Fruit fly (Drosophila melanogaster) whole organism, embryonic: Measurements from ENCODE around the gene Inx3.

Source experiments
- Abd-B ChIP-seq: fragments of 200-800 bp; sonication (Bioruptor generic); optimal IDR thresholded peaks from 2 replicates; lab custom pipeline; 2018; ENCODE audit warnings: missing biosample characterization, mild to moderate bottlenecking, missing genetic modification characterization, moderate library complexity
- Adf1 ChIP-seq: fragments of 200-800 bp; sonication (Bioruptor generic); IDR thresholded peaks from 2 replicates; pipeline ENCODE4 v1.3.6; 2022; ENCODE audit warnings: missing biosample characterization, missing genetic modification characterization
- Atf6 ChIP-seq: fragments of 200-800 bp; sonication (Bioruptor generic); IDR thresholded peaks from 2 replicates; pipeline ENCODE4 v1.3.6; 2022; ENCODE audit warnings: missing biosample characterization, missing genetic modification characterization
- CG10462 ChIP-seq: fragments of 200-800 bp; sonication (Bioruptor generic); optimal IDR thresholded peaks from 2 replicates; lab custom pipeline; 2016; ENCODE audit warnings: missing biosample characterization, missing genetic modification characterization
- CG11247 ChIP-seq: fragments of 200-800 bp; sonication (Bioruptor generic); IDR thresholded peaks from 2 replicates; pipeline ENCODE4 v1.3.6; 2022; ENCODE audit warnings: missing biosample characterization, missing genetic modification characterization
- CG13296 ChIP-seq: fragments of 200-800 bp; sonication (Bioruptor generic); optimal IDR thresholded peaks from 3 replicates; lab custom pipeline; 2018; ENCODE audit warnings: missing biosample characterization, mild to moderate bottlenecking, missing genetic modification characterization
- CG13775 ChIP-seq: fragments of 200-800 bp; sonication (Bioruptor generic); optimal IDR thresholded peaks from 3 replicates; lab custom pipeline; 2017; ENCODE audit warnings: missing biosample characterization, mild to moderate bottlenecking, missing genetic modification characterization
- CG14710 ChIP-seq: fragments of 200-800 bp; sonication (Bioruptor generic); optimal IDR thresholded peaks from 3 replicates; lab custom pipeline; 2019; ENCODE audit warnings: missing biosample characterization, mild to moderate bottlenecking, missing genetic modification characterization, moderate library complexity
- CG14965 ChIP-seq: fragments of 200-800 bp; sonication (Bioruptor generic); optimal IDR thresholded peaks from 2 replicates; lab custom pipeline; 2016; ENCODE audit warnings: missing biosample characterization, missing genetic modification characterization, borderline replicate concordance
- CG15269 ChIP-seq: fragments of 200-800 bp; sonication (Bioruptor generic); optimal IDR thresholded peaks from 2 replicates; lab custom pipeline; 2018; ENCODE audit warnings: missing biosample characterization, mild to moderate bottlenecking, missing genetic modification characterization, moderate library complexity
- CG16779 ChIP-seq: fragments of 200-800 bp; sonication (Bioruptor generic); IDR thresholded peaks from 2 replicates; pipeline ENCODE4 v1.3.6; 2022; ENCODE audit warnings: missing biosample characterization, missing genetic modification characterization
- CG31224 ChIP-seq: fragments of 200-800 bp; sonication (Bioruptor generic); IDR thresholded peaks from 2 replicates; pipeline ENCODE4 v1.3.6; 2022; ENCODE audit warnings: missing biosample characterization, missing genetic modification characterization
- CG31388 ChIP-seq: fragments of 200-800 bp; sonication (Bioruptor generic); optimal IDR thresholded peaks from 2 replicates; lab custom pipeline; 2016; ENCODE audit warnings: missing biosample characterization, missing genetic modification characterization
- CG3995 ChIP-seq: fragments of 200-800 bp; sonication (Bioruptor generic); optimal IDR thresholded peaks from 3 replicates; lab custom pipeline; 2016; ENCODE audit warnings: missing biosample characterization, missing genetic modification characterization
- CG43689 ChIP-seq: fragments of 200-800 bp; sonication (Bioruptor generic); IDR thresholded peaks from 2 replicates; pipeline ENCODE4 v1.3.6; 2022; ENCODE audit warnings: missing biosample characterization, missing genetic modification characterization
- CG4730 ChIP-seq: fragments of 200-800 bp; sonication (Bioruptor generic); IDR thresholded peaks from 2 replicates; pipeline ENCODE4 v1.3.6; 2022; ENCODE audit warnings: missing biosample characterization, missing genetic modification characterization
- CG6175 ChIP-seq: fragments of 200-800 bp; sonication (Bioruptor generic); IDR thresholded peaks from 3 replicates; pipeline ENCODE4 v1.3.6; 2022; ENCODE audit warnings: missing biosample characterization, missing genetic modification characterization
- CG7928 ChIP-seq: fragments of 200-800 bp; sonication (Bioruptor generic); optimal IDR thresholded peaks from 2 replicates; lab custom pipeline; 2017; ENCODE audit warnings: missing biosample characterization, mild to moderate bottlenecking, missing genetic modification characterization
- CG9437 ChIP-seq: fragments of 200-800 bp; sonication (Bioruptor generic); optimal IDR thresholded peaks from 2 replicates; lab custom pipeline; 2018; ENCODE audit warnings: missing biosample characterization, mild to moderate bottlenecking, missing genetic modification characterization
- D19A ChIP-seq: fragments of 200-800 bp; optimal IDR thresholded peaks from 3 replicates; lab custom pipeline; 2019; ENCODE audit warnings: missing biosample characterization, mild to moderate bottlenecking, missing genetic modification characterization, moderate library complexity
- Deaf1 ChIP-seq: fragments of 200-800 bp; optimal IDR thresholded peaks from 3 replicates; lab custom pipeline; 2019; ENCODE audit warnings: missing biosample characterization, mild to moderate bottlenecking, missing genetic modification characterization, moderate library complexity
- Dip2 ChIP-seq: fragments of 200-800 bp; sonication (Bioruptor generic); IDR thresholded peaks from 2 replicates; pipeline ENCODE4 v1.3.6; 2022; ENCODE audit warnings: missing biosample characterization, missing genetic modification characterization
- Dip3 ChIP-seq: fragments of 200-800 bp; sonication (Bioruptor generic); optimal IDR thresholded peaks from 3 replicates; lab custom pipeline; 2016; ENCODE audit warnings: missing biosample characterization, missing genetic modification characterization
- Doc3 ChIP-seq: fragments of 200-800 bp; sonication (Bioruptor generic); IDR thresholded peaks from 3 replicates; pipeline ENCODE4 v1.3.6; 2022; ENCODE audit warnings: missing biosample characterization, missing genetic modification characterization; ENCODE audit not compliant: partially characterized antibody
- E2f2 ChIP-seq: fragments of 200-800 bp; sonication (Bioruptor generic); IDR thresholded peaks from 2 replicates; pipeline ENCODE4 v1.3.6; 2022; ENCODE audit warnings: missing biosample characterization, missing genetic modification characterization
- ERR ChIP-seq: fragments of 200-800 bp; sonication (Bioruptor generic); optimal IDR thresholded peaks from 2 replicates; lab custom pipeline; 2016; ENCODE audit warnings: missing biosample characterization, missing genetic modification characterization
- Ets97D ChIP-seq: fragments of 200-800 bp; sonication (Bioruptor generic); optimal IDR thresholded peaks from 3 replicates; lab custom pipeline; 2016; ENCODE audit warnings: missing biosample characterization, missing genetic modification characterization
- Hr51 ChIP-seq, 2 experiments: fragments of 200-800 bp; sonication (Bioruptor generic); optimal IDR thresholded peaks; 2 replicates in 1 of 2; 3 replicates in 1 of 2; lab custom pipeline; 2016 to 2018; ENCODE audit warnings: missing biosample characterization in 2 of 2, missing genetic modification characterization in 2 of 2, mild to moderate bottlenecking in 1 of 2, moderate library complexity in 1 of 2
- Mes4 ChIP-seq: fragments of 200-800 bp; sonication (Bioruptor generic); optimal IDR thresholded peaks from 2 replicates; lab custom pipeline; 2016; ENCODE audit warnings: missing biosample characterization, missing genetic modification characterization
- Spps ChIP-seq: fragments of 200-800 bp; sonication (Bioruptor generic); optimal IDR thresholded peaks from 2 replicates; lab custom pipeline; 2018; ENCODE audit warnings: missing biosample characterization, mild to moderate bottlenecking, missing genetic modification characterization
- bowl ChIP-seq: fragments of 200-800 bp; sonication (Bioruptor generic); IDR thresholded peaks from 2 replicates; pipeline ENCODE4 v1.3.6; 2022; ENCODE audit warnings: missing biosample characterization, missing genetic modification characterization
- cas ChIP-seq: fragments of 200-800 bp; sonication (Bioruptor generic); IDR thresholded peaks from 2 replicates; pipeline ENCODE4 v1.3.6; 2022; ENCODE audit warnings: missing biosample characterization, missing genetic modification characterization
- chinmo ChIP-seq: fragments of 200-800 bp; sonication (Bioruptor generic); IDR thresholded peaks from 4 replicates; pipeline ENCODE4 v1.3.6; 2022; ENCODE audit warnings: missing biosample characterization, missing genetic modification characterization; ENCODE audit not compliant: partially characterized antibody
- chm ChIP-seq: fragments of 200-800 bp; sonication (Bioruptor generic); IDR thresholded peaks from 2 replicates; pipeline ENCODE4 v1.3.6; 2022; ENCODE audit warnings: missing biosample characterization, missing genetic modification characterization
- ci ChIP-seq: fragments of 200-800 bp; sonication (Bioruptor generic); IDR thresholded peaks from 3 replicates; pipeline ENCODE4 v1.3.6; 2022; ENCODE audit warnings: missing biosample characterization, missing genetic modification characterization
- crc ChIP-seq: fragments of 200-800 bp; sonication (Bioruptor generic); optimal IDR thresholded peaks from 2 replicates; lab custom pipeline; 2016; ENCODE audit warnings: missing biosample characterization, missing genetic modification characterization
- croc ChIP-seq: fragments of 200-800 bp; sonication (Bioruptor generic); conservative IDR thresholded peaks from 3 replicates; pipeline ENCODE4 v1.3.6; 2022; ENCODE audit warnings: missing biosample characterization, missing genetic modification characterization
- da ChIP-seq: fragments of 200-800 bp; sonication (Bioruptor generic); optimal IDR thresholded peaks from 2 replicates; lab custom pipeline; 2016; ENCODE audit warnings: missing biosample characterization, missing genetic modification characterization
- dan ChIP-seq: fragments of 200-800 bp; sonication (Bioruptor generic); IDR thresholded peaks from 2 replicates; pipeline ENCODE4 v1.3.6; 2022; ENCODE audit warnings: missing biosample characterization, missing genetic modification characterization
- dpn ChIP-seq, 2 experiments: fragments of 200-800 bp; sonication (Bioruptor generic); optimal IDR thresholded peaks; 3 replicates each; lab custom pipeline; 2016; ENCODE audit warnings: missing biosample characterization in 2 of 2, missing genetic modification characterization in 2 of 2
- fru ChIP-seq: fragments of >200 bp; optimal IDR thresholded peaks from 2 replicates; lab custom pipeline; 2017
- ftz-f1 ChIP-seq: fragments of 200-800 bp; sonication (Bioruptor generic); optimal IDR thresholded peaks from 2 replicates; lab custom pipeline; 2016; ENCODE audit warnings: missing biosample characterization, missing genetic modification characterization
- gce ChIP-seq: fragments of 200-800 bp; sonication (Bioruptor generic); IDR thresholded peaks from 3 replicates; pipeline ENCODE4 v1.3.6; 2022; ENCODE audit warnings: missing biosample characterization, missing genetic modification characterization
- kah ChIP-seq: fragments of 200-800 bp; sonication (Bioruptor generic); optimal IDR thresholded peaks from 2 replicates; lab custom pipeline; 2018; ENCODE audit warnings: missing biosample characterization, mild to moderate bottlenecking, missing genetic modification characterization
- mld ChIP-seq: fragments of 200-800 bp; sonication (Bioruptor generic); IDR thresholded peaks from 3 replicates; pipeline ENCODE4 v1.3.6; 2022; ENCODE audit warnings: missing biosample characterization, missing genetic modification characterization; ENCODE audit not compliant: partially characterized antibody
- slp2 ChIP-seq: fragments of 200-800 bp; sonication (Bioruptor generic); optimal IDR thresholded peaks from 2 replicates; lab custom pipeline; 2016; ENCODE audit warnings: missing biosample characterization, missing genetic modification characterization
- sr ChIP-seq: fragments of 200-800 bp; sonication (Bioruptor generic); IDR thresholded peaks from 3 replicates; pipeline ENCODE4 v1.3.6; 2022; ENCODE audit warnings: missing biosample characterization, missing genetic modification characterization
- tin ChIP-seq: fragments of 200-800 bp; sonication (Bioruptor generic); optimal IDR thresholded peaks from 3 replicates; lab custom pipeline; 2016; ENCODE audit warnings: missing biosample characterization, missing genetic modification characterization
- ttk ChIP-seq: fragments of 200-800 bp; sonication (Bioruptor generic); IDR thresholded peaks from 2 replicates; pipeline ENCODE4 v2.1.2; 2022; ENCODE audit warnings: missing biosample characterization, missing genetic modification characterization
- vfl ChIP-seq: fragments of 200-800 bp; sonication (Bioruptor generic); optimal IDR thresholded peaks from 2 replicates; lab custom pipeline; 2016; ENCODE audit warnings: missing biosample characterization, missing genetic modification characterization
- wdn ChIP-seq: fragments of 200-800 bp; sonication (Bioruptor generic); IDR thresholded peaks from 2 replicates; pipeline ENCODE4 v1.3.6; 2022; ENCODE audit warnings: missing biosample characterization, missing genetic modification characterization
- z ChIP-seq: fragments of 200-800 bp; sonication (Bioruptor generic); IDR thresholded peaks from 3 replicates; pipeline ENCODE4 v1.3.6; 2022; ENCODE audit warnings: missing biosample characterization, missing genetic modification characterization
- zen2 ChIP-seq: fragments of 200-800 bp; sonication (Bioruptor generic); IDR thresholded peaks from 3 replicates; pipeline ENCODE4 v1.3.6; 2022; ENCODE audit warnings: missing biosample characterization, missing genetic modification characterization; ENCODE audit not compliant: partially characterized antibody

Inx3 gene

DNA sequence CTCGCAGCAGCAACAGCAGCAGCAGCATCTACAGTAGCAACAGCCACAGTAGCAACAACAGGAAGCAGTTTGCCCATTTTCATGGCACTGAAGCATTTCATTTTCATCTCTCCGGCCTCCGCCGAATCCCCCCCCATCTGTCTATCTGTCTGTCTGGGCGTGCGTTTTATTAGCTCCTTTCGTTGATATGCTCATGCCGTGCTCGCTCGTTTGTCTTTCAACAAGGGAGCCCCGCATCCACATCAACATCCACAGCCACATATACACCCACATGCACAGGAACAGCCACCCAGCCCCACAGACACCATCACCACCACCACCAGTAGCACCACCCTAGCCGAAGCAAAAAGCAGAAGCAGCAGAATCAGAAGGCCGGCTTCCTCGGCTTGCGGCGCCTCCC lies 7.8 kb downstream of the Inx3 start (continued):
- no peak for TF ChIP-seq CG10462 (GFP tag; lab: Kevin White, UChicago)
- TF ChIP-seq CG3995 (GFP tag; lab: Kevin White, UChicago): no peak
- no peak for TF ChIP-seq Hr51 (GFP tag; optimal IDR thresholded peaks at IDR 0.05; lab: Kevin White, UChicago)
- no peak for TF ChIP-seq dpn (GFP tag; optimal IDR thresholded peaks at IDR 0.05; lab: Kevin White, UChicago)
- no peak for TF ChIP-seq Spps
- TF ChIP-seq CG31388 (GFP tag; lab: Kevin White, UChicago): no peak
- no peak for TF ChIP-seq D19A (tag; lab: Kevin White, UChicago)
- TF ChIP-seq Dip2: no peak
- TF ChIP-seq bowl (GFP tag; lab: Robert Waterston, UW): no peak
- TF ChIP-seq slp2: no peak
- no peak for TF ChIP-seq CG15269
- 0 out of 2 replicates have a peak, but pooled peaks have one; percentile 16 for TF ChIP-seq Atf6
- no peak for TF ChIP-seq ftz-f1 (GFP tag; lab: Kevin White, UChicago)
- 0 out of 3 replicates have a peak, but pooled peaks have one; percentile 36 for TF ChIP-seq sr (GFP tag; lab: Robert Waterston, UW)
- no peak for TF ChIP-seq tin (GFP tag; lab: Kevin White, UChicago)
- TF ChIP-seq CG7928 (GFP tag; lab: Kevin White, UChicago): no peak
- TF ChIP-seq Dip3 (GFP tag; lab: Kevin White, UChicago): no peak
- TF ChIP-seq CG11247 (GFP tag; lab: Robert Waterston, UW): no peak
- no peak for TF ChIP-seq vfl
- no peak for TF ChIP-seq crc (GFP tag; lab: Kevin White, UChicago)
- no peak for TF ChIP-seq CG43689 (GFP tag; lab: Robert Waterston, UW)
- TF ChIP-seq Abd-B (GFP tag; lab: Kevin White, UChicago): no peak
- TF ChIP-seq kah (GFP tag; lab: Kevin White, UChicago): no peak
- TF ChIP-seq da (GFP tag; lab: Kevin White, UChicago): no peak
- no peak for TF ChIP-seq zen2 (GFP tag; lab: Robert Waterston, UW)
- TF ChIP-seq CG14965 (GFP tag; lab: Kevin White, UChicago): no peak
- TF ChIP-seq CG14710 (tag; lab: Kevin White, UChicago): no peak
- peak; percentile 45 for TF ChIP-seq Deaf1 (tag; lab: Kevin White, UChicago)
- no peak for TF ChIP-seq CG4730
- TF ChIP-seq CG9437 (GFP tag; lab: Kevin White, UChicago): no peak
- no peak for TF ChIP-seq z (GFP tag; lab: Robert Waterston, UW)
- TF ChIP-seq gce: no peak
- 0 out of 2 replicates have a peak, but pooled peaks have one; percentile 10 for TF ChIP-seq chm (GFP tag; lab: Robert Waterston, UW)
- TF ChIP-seq cas (GFP tag; lab: Robert Waterston, UW): no peak
- TF ChIP-seq fru: no peak
- no peak for TF ChIP-seq CG31224 (GFP tag; lab: Robert Waterston, UW)
- no peak for TF ChIP-seq CG13296 (GFP tag; lab: Kevin White, UChicago)
- no peak for TF ChIP-seq croc
- TF ChIP-seq mld (GFP tag; lab: Robert Waterston, UW): no peak
- peak; percentile 8; the same call in 1 of the 2 replicates for TF ChIP-seq Adf1 (GFP tag; lab: Robert Waterston, UW)
- TF ChIP-seq CG6175: no peak
- TF ChIP-seq dan (GFP tag; lab: Robert Waterston, UW): no peak
- no peak for TF ChIP-seq E2f2 (GFP tag; lab: Robert Waterston, UW)
- TF ChIP-seq Ets97D (GFP tag; lab: Kevin White, UChicago): no peak
- TF ChIP-seq ttk: no peak
- TF ChIP-seq CG13775: no peak
- TF ChIP-seq ci: no peak
- TF ChIP-seq wdn (GFP tag; lab: Robert Waterston, UW): no peak
- TF ChIP-seq ERR (GFP tag; lab: Kevin White, UChicago): no peak
- 0 out of 3 replicates have a peak, but pooled peaks have one; percentile 15 for TF ChIP-seq Doc3 (GFP tag; lab: Robert Waterston, UW)
- 0 out of 2 replicates have a peak, but pooled peaks have one; percentile 29 for TF ChIP-seq CG16779 (GFP tag; lab: Robert Waterston, UW)
- TF ChIP-seq Mes4 (GFP tag; lab: Kevin White, UChicago): no peak
- 0 out of 4 replicates have a peak, but pooled peaks have one; percentile 68 for TF ChIP-seq chinmo (GFP tag; lab: Robert Waterston, UW)
